Worm (Caenorhabditis elegans) whole organism, mixed stage, embryonic: Measurements from ENCODE around the gene jud-4.

ENCODE experiments used
- M03D4.4 ChIP-seq: sonication (generic microtip); optimal IDR thresholded peaks from 2 replicates; lab custom pipeline; 2017; ENCODE audit warnings: mild to moderate bottlenecking, missing genetic modification characterization, missing compliant biosample characterization
- bed-3 ChIP-seq: fragments of 200-800 bp; sonication (Bioruptor generic); optimal IDR thresholded peaks from 3 replicates; lab custom pipeline; 2018; ENCODE audit warnings: mild to moderate bottlenecking, missing genetic modification characterization, moderate library complexity, missing compliant biosample characterization
- blmp-1 ChIP-seq: fragments of 150-350 bp; optimal IDR thresholded peaks from 2 replicates; lab custom pipeline; 2014; ENCODE audit warnings: missing biosample characterization, missing genetic modification characterization
- ceh-39 ChIP-seq: fragments of 150-350 bp; optimal IDR thresholded peaks from 2 replicates; lab custom pipeline; 2014; ENCODE audit warnings: missing biosample characterization, missing genetic modification characterization
- ceh-83 ChIP-seq: fragments of 200-800 bp; sonication (Bioruptor generic); optimal IDR thresholded peaks from 2 replicates; lab custom pipeline; 2018; ENCODE audit warnings: mild to moderate bottlenecking, missing genetic modification characterization, missing compliant biosample characterization
- ces-1 ChIP-seq: fragments of 150-350 bp; optimal IDR thresholded peaks from 2 replicates; lab custom pipeline; 2014; ENCODE audit warnings: missing biosample characterization, missing genetic modification reagents, missing genetic modification characterization
- cnd-1 ChIP-seq: fragments of 200-800 bp; sonication (Bioruptor generic); optimal IDR thresholded peaks from 2 replicates; lab custom pipeline; 2018; ENCODE audit warnings: mild to moderate bottlenecking, missing genetic modification characterization, missing compliant biosample characterization
- drap-1 ChIP-seq: fragments of 200-800 bp; sonication (Bioruptor generic); optimal IDR thresholded peaks from 3 replicates; lab custom pipeline; 2018; ENCODE audit warnings: mild to moderate bottlenecking, missing genetic modification characterization, missing compliant biosample characterization
- elt-1 ChIP-seq: sonication (generic microtip); optimal IDR thresholded peaks from 2 replicates; lab custom pipeline; 2017; ENCODE audit warnings: missing genetic modification characterization, mild to moderate bottlenecking, missing compliant biosample characterization, antibody characterized with exemption, moderate library complexity, borderline replicate concordance; ENCODE audit not compliant: insufficient read depth
- flh-1 ChIP-seq: fragments of 200-800 bp; sonication (Bioruptor generic); optimal IDR thresholded peaks from 2 replicates; lab custom pipeline; 2018; ENCODE audit warnings: mild to moderate bottlenecking, missing genetic modification characterization, moderate library complexity, missing compliant biosample characterization
- ham-2 ChIP-seq: fragments of 200-800 bp; sonication (Bioruptor generic); optimal IDR thresholded peaks from 2 replicates; lab custom pipeline; 2018; ENCODE audit warnings: mild to moderate bottlenecking, missing genetic modification characterization, missing compliant biosample characterization
- hlh-1 ChIP-seq: fragments of 150-350 bp; optimal IDR thresholded peaks from 2 replicates; lab custom pipeline; 2014; ENCODE audit warnings: missing biosample characterization, missing genetic modification reagents, missing genetic modification characterization
- lin-13 ChIP-seq: fragments of 150-350 bp; optimal IDR thresholded peaks from 2 replicates; lab custom pipeline; 2014; ENCODE audit warnings: missing biosample characterization, missing genetic modification characterization
- lin-32 ChIP-seq: fragments of 200-800 bp; sonication (Bioruptor generic); optimal IDR thresholded peaks from 2 replicates; lab custom pipeline; 2018; ENCODE audit warnings: mild to moderate bottlenecking, missing genetic modification characterization, missing compliant biosample characterization
- lsy-2 ChIP-seq: fragments of 150-350 bp; optimal IDR thresholded peaks from 2 replicates; lab custom pipeline; 2014; ENCODE audit warnings: missing biosample characterization, missing genetic modification characterization
- mab-5 ChIP-seq: fragments of 150-350 bp; optimal IDR thresholded peaks from 2 replicates; lab custom pipeline; 2014; ENCODE audit warnings: missing biosample characterization, missing genetic modification characterization
- mep-1 ChIP-seq: fragments of 150-350 bp; optimal IDR thresholded peaks from 2 replicates; lab custom pipeline; 2017; ENCODE audit warnings: missing biosample characterization, missing genetic modification reagents, missing genetic modification characterization, inconsistent platforms
- mls-2 ChIP-seq: sonication (generic microtip); optimal IDR thresholded peaks from 2 replicates; lab custom pipeline; 2016; ENCODE audit warnings: mild to moderate bottlenecking, missing genetic modification characterization, moderate library complexity, missing compliant biosample characterization
- nhr-12 ChIP-seq: fragments of 150-350 bp; optimal IDR thresholded peaks from 2 replicates; lab custom pipeline; 2014; ENCODE audit warnings: missing biosample characterization, missing genetic modification characterization
- nhr-2 ChIP-seq: fragments of 150-350 bp; optimal IDR thresholded peaks from 2 replicates; lab custom pipeline; 2014; ENCODE audit warnings: missing biosample characterization, missing genetic modification characterization
- nhr-237 ChIP-seq: fragments of 150-350 bp; optimal IDR thresholded peaks from 2 replicates; lab custom pipeline; 2014; ENCODE audit warnings: missing biosample characterization, missing genetic modification characterization
- nhr-28 ChIP-seq: fragments of 150-350 bp; optimal IDR thresholded peaks from 2 replicates; lab custom pipeline; 2014; ENCODE audit warnings: missing biosample characterization, missing genetic modification characterization
- nhr-76 ChIP-seq: sonication (generic microtip); optimal IDR thresholded peaks from 2 replicates; lab custom pipeline; 2017; ENCODE audit warnings: missing biosample characterization, missing genetic modification characterization
- pha-4 ChIP-seq: fragments of 150-350 bp; optimal IDR thresholded peaks from 2 replicates; lab custom pipeline; 2018; ENCODE audit warnings: missing biosample characterization, missing genetic modification reagents, missing genetic modification characterization
- snpc-4 ChIP-seq: fragments of 150-350 bp; optimal IDR thresholded peaks from 2 replicates; lab custom pipeline; 2014; ENCODE audit warnings: missing biosample characterization, missing genetic modification characterization
- sptf-1 ChIP-seq: sonication (generic microtip); optimal IDR thresholded peaks from 2 replicates; lab custom pipeline; 2017; ENCODE audit warnings: mild to moderate bottlenecking, missing genetic modification characterization, moderate library complexity, missing compliant biosample characterization
- tbx-8 ChIP-seq: fragments of 200-800 bp; sonication (Bioruptor generic); optimal IDR thresholded peaks from 2 replicates; lab custom pipeline; 2018; ENCODE audit warnings: mild to moderate bottlenecking, missing genetic modification characterization, moderate library complexity, missing compliant biosample characterization
- unc-120 ChIP-seq: sonication (generic microtip); optimal IDR thresholded peaks from 2 replicates; lab custom pipeline; 2017; ENCODE audit warnings: missing genetic modification characterization, missing compliant biosample characterization; ENCODE audit not compliant: poor library complexity, severe bottlenecking
- unc-39 ChIP-seq: fragments of 150-350 bp; optimal IDR thresholded peaks from 2 replicates; lab custom pipeline; 2014; ENCODE audit warnings: missing biosample characterization, missing genetic modification characterization
- unc-62 ChIP-seq: fragments of 150-350 bp; optimal IDR thresholded peaks from 2 replicates; lab custom pipeline; 2014; ENCODE audit warnings: missing biosample characterization, missing genetic modification reagents, missing genetic modification characterization
- ztf-11 ChIP-seq: fragments of 150-350 bp; optimal IDR thresholded peaks from 2 replicates; lab custom pipeline; 2014; ENCODE audit warnings: missing biosample characterization, missing genetic modification characterization

Gene jud-4

DNA sequence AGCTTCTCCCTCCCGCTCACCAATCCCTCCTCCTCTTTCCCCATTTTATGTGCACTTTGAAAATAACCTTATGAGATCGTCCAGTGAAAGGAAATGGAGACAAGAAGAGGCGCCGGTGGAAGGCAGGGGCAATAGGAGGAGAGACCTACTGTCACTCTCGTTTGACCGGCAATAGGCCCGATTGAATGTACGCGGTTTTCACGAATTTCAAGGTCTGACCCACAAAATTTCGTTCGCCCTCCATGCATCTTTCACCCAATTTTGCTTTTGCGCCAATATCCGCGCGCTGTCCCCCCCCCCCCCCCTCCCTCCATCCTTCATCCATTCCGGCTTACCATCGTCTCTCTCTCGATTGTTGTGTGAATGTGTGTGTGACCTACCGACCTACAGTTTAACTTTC, 23.8 kb downstream of the jud-4 start:
- TF ChIP-seq ham-2 (GFP tag; lab: Kevin White, UChicago): peak; percentile 22
- TF ChIP-seq flh-1: no peak
- TF ChIP-seq mls-2 (tag; lab: Kevin White, UChicago): peak; percentile 65
- TF ChIP-seq, all 35 proteins: peak for 2

ce11 chrX:15308685-15309084, 24.8 kb downstream of the jud-4 start:
- TF ChIP-seq bed-3 (GFP tag; lab: Kevin White, UChicago) (no peak), ham-2 (GFP tag; lab: Kevin White, UChicago) (no peak), mab-5 (tag; lab: Kevin White, UChicago) (no peak), blmp-1 (no peak), elt-1 (tag; lab: Kevin White, UChicago) (no peak), hlh-1 (tag; lab: Kevin White, UChicago) (no peak)
- TF ChIP-seq, all 35 proteins: peak for 0

DNA sequence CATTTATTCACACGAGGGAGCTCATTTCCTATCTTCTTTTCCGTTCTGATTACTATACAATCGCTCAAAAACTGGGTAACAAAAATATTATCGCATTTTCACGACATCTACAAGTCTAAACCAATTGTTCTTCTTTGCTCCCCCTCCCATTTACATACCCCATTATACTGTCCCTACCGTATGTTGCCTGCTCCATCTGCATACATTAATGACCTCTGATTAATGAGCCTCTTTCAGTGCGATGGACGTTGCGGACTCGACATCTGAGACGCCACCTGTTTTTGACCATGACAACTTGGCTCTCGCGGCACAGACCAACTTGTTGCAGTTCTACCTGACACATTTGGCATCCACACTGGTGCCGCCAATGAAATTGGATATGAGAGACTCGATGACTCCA, 25.2 kb downstream of the jud-4 start, which contains the start of gene nhr-91:
nhr-91 (plus strand) TSS at position 232 of the 400 bp plus-strand sequence.
- TF ChIP-seq sptf-1 (tag; lab: Kevin White, UChicago) (no peak), lin-13 (no peak), nhr-237 (tag; lab: Kevin White, UChicago) (no peak), nhr-2 (tag; lab: Kevin White, UChicago) (peak; percentile 65)

DNA sequence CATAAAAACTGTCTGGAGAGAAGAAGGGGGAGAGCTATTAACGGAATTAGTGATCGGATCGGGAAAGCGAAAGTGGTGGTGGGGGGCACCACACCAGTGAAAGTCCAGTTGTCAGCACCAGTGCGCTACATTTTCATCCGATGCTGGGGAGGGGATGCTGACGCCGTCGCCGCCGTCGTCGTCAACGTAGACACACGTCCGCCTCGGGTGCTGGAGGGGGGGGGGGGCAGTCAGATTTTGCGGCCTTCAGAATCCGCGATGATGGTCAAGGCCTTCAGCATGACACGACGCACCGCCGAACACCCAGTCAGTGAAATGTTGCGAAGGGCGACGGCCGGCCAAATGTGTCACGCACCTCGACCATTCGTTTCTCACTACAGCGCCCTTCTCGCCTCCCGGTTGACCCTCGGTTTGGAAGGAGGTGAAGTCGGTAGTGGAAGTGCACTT, 26.4 kb downstream of the jud-4 start:
- TF ChIP-seq unc-62 (GFP tag; lab: Kevin White, UChicago): peak; percentile 9
- no peak for TF ChIP-seq M03D4.4 (tag; lab: Kevin White, UChicago)
- TF ChIP-seq drap-1 (GFP tag; lab: Kevin White, UChicago): no peak
- TF ChIP-seq nhr-28: no peak
- TF ChIP-seq mep-1 (tag; lab: Kevin White, UChicago): no peak
- TF ChIP-seq ces-1 (GFP tag; lab: Kevin White, UChicago): no peak
- no peak for TF ChIP-seq ceh-83 (GFP tag; lab: Kevin White, UChicago)
- TF ChIP-seq nhr-76 (tag; lab: Kevin White, UChicago): no peak
- TF ChIP-seq blmp-1: peak; percentile 99
- TF ChIP-seq snpc-4: no peak
- TF ChIP-seq bed-3 (GFP tag; lab: Kevin White, UChicago): no peak
- TF ChIP-seq sptf-1 (tag; lab: Kevin White, UChicago): peak; percentile 6
- no peak for TF ChIP-seq pha-4
- no peak for TF ChIP-seq cnd-1 (tag; lab: Kevin White, UChicago)
- TF ChIP-seq ztf-11 (tag; lab: Kevin White, UChicago): no peak
- TF ChIP-seq ham-2 (GFP tag; lab: Kevin White, UChicago): peak; percentile 97
- no peak for TF ChIP-seq nhr-237 (tag; lab: Kevin White, UChicago)
- TF ChIP-seq lin-32 (GFP tag; lab: Kevin White, UChicago): no peak
- no peak for TF ChIP-seq unc-39 (tag; lab: Kevin White, UChicago)
- TF ChIP-seq ceh-39 (tag; lab: Kevin White, UChicago): no peak
- no peak for TF ChIP-seq tbx-8
- TF ChIP-seq mls-2 (tag; lab: Kevin White, UChicago): peak; percentile 45
- no peak for TF ChIP-seq mab-5 (tag; lab: Kevin White, UChicago)
- peak; percentile 47 for TF ChIP-seq elt-1 (tag; lab: Kevin White, UChicago)
- TF ChIP-seq lsy-2 (tag; lab: Kevin White, UChicago): no peak
- no peak for TF ChIP-seq nhr-12 (tag; lab: Kevin White, UChicago)
- no peak for TF ChIP-seq lin-13

- TF ChIP-seq mls-2 (tag; lab: Kevin White, UChicago) (no peak), lin-32 (GFP tag; lab: Kevin White, UChicago) (no peak), drap-1 (GFP tag; lab: Kevin White, UChicago) (no peak), M03D4.4 (tag; lab: Kevin White, UChicago) (no peak), ceh-83 (GFP tag; lab: Kevin White, UChicago) (no peak), sptf-1 (tag; lab: Kevin White, UChicago) (no peak), elt-1 (tag; lab: Kevin White, UChicago) (no peak), pha-4 (no peak), ham-2 (GFP tag; lab: Kevin White, UChicago) (no peak), ceh-39 (tag; lab: Kevin White, UChicago) (no peak), bed-3 (GFP tag; lab: Kevin White, UChicago) (no peak), unc-120 (tag; lab: Kevin White, UChicago) (no peak), nhr-2 (tag; lab: Kevin White, UChicago) (no peak), unc-62 (GFP tag; lab: Kevin White, UChicago) (no peak)
These were observed 27.1 kb downstream of the jud-4 start for ce11 chrX:15310986-15311385.
